Worm (Caenorhabditis elegans) whole organism, late embryonic: ENCODE data around the gene C16C10.1.

Experiments
- C38D4.7 ChIP-seq: fragments of 200-800 bp; sonication (Bioruptor generic); optimal IDR thresholded peaks from 2 replicates; lab custom pipeline; 2018; ENCODE audit warnings: mild to moderate bottlenecking, missing genetic modification characterization, moderate library complexity, missing compliant biosample characterization
- dmd-4 ChIP-seq: sonication (generic microtip); optimal IDR thresholded peaks from 2 replicates; lab custom pipeline; 2016; ENCODE audit warnings: borderline replicate concordance, missing genetic modification characterization, missing compliant biosample characterization
- elt-2 ChIP-seq: sonication (generic microtip); optimal IDR thresholded peaks from 2 replicates; lab custom pipeline; 2016; ENCODE audit warnings: missing genetic modification reagents, missing genetic modification characterization, missing compliant biosample characterization
- pha-4 ChIP-seq: fragments of 150-350 bp; optimal IDR thresholded peaks from 2 replicates; lab custom pipeline; 2018; ENCODE audit warnings: missing biosample characterization, missing genetic modification reagents, missing genetic modification characterization
- pros-1 ChIP-seq: fragments of 150-350 bp; optimal IDR thresholded peaks from 2 replicates; lab custom pipeline; 2014; ENCODE audit warnings: missing biosample characterization, missing genetic modification reagents, missing genetic modification characterization
- unc-86 ChIP-seq: sonication (generic microtip); optimal IDR thresholded peaks from 2 replicates; lab custom pipeline; 2016; ENCODE audit warnings: missing genetic modification characterization, missing compliant biosample characterization

DNA sequence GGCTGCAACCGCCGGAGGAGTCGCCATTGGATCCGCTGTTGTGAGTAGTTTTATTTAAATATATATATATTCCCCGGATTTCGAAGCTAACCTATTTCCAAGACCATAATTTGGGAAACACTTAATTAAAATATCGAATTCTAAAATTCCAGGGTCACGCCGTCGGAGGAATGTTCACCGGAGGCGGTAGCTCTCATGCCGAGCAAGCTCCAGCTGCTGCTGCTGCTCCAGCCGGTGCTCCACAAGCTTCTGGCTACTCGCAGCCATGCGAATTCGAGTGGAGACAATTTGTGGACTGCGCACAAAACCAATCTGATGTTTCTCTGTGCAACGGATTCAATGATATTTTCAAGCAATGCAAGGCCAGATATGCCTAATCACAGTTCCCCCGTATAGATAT lies 28.9 kb downstream of the C16C10.1 start:
- TF ChIP-seq dmd-4 (tag; lab: Kevin White, UChicago), result no peak
- no peak for TF ChIP-seq elt-2 (tag; lab: Kevin White, UChicago)
- no peak for TF ChIP-seq pros-1 (tag; lab: Kevin White, UChicago)
- no peak for TF ChIP-seq pha-4
- TF ChIP-seq unc-86, result no peak
- TF ChIP-seq C38D4.7 (GFP tag; lab: Kevin White, UChicago), result no peak
